Fruit fly (Drosophila melanogaster) whole organism, embryonic: ENCODE results near the gene trr.

Experiments used
- Antp ChIP-seq: fragments of 200-800 bp; sonication (Bioruptor generic); optimal IDR thresholded peaks from 3 replicates; lab custom pipeline; 2016; ENCODE audit warnings: missing biosample characterization, missing genetic modification characterization
- Asciz ChIP-seq: fragments of 200-800 bp; sonication (Bioruptor generic); optimal IDR thresholded peaks from 2 replicates; lab custom pipeline; 2017; ENCODE audit warnings: missing biosample characterization, mild to moderate bottlenecking, missing genetic modification characterization, missing genetic modification reagents
- Atf3 ChIP-seq: fragments of 200-800 bp; sonication (Bioruptor generic); optimal IDR thresholded peaks from 3 replicates; lab custom pipeline; 2016; ENCODE audit warnings: missing biosample characterization, missing genetic modification characterization
- Awh ChIP-seq: fragments of 200-800 bp; sonication (Bioruptor generic); IDR thresholded peaks from 2 replicates; pipeline ENCODE4, ENCODE4 v1.3.6; 2022; ENCODE audit warnings: missing biosample characterization, missing genetic modification characterization
- Bdp1 ChIP-seq: fragments of 200-800 bp; sonication (Bioruptor generic); optimal IDR thresholded peaks from 3 replicates; lab custom pipeline; 2016; ENCODE audit warnings: missing biosample characterization, missing genetic modification characterization
- C15 ChIP-seq: fragments of 200-800 bp; sonication (Bioruptor generic); IDR thresholded peaks from 3 replicates; pipeline ENCODE4 v1.3.6; 2022; ENCODE audit warnings: missing biosample characterization, missing genetic modification characterization
- CG1024 ChIP-seq: fragments of 200-800 bp; sonication (Bioruptor generic); IDR thresholded peaks from 2 replicates; pipeline ENCODE4 v1.3.6; 2022; ENCODE audit warnings: missing biosample characterization, missing genetic modification characterization
- CG10462 ChIP-seq: fragments of 200-800 bp; sonication (Bioruptor generic); optimal IDR thresholded peaks from 2 replicates; lab custom pipeline; 2016; ENCODE audit warnings: missing biosample characterization, missing genetic modification characterization
- CG11093 ChIP-seq: fragments of 200-800 bp; sonication (Bioruptor generic); IDR thresholded peaks from 3 replicates; pipeline ENCODE4 v1.3.6; 2022; ENCODE audit warnings: missing biosample characterization, missing genetic modification characterization
- CG11456 ChIP-seq: fragments of 200-800 bp; sonication (Bioruptor generic); IDR thresholded peaks from 3 replicates; pipeline ENCODE4 v1.3.6; 2022; ENCODE audit warnings: missing biosample characterization, missing genetic modification characterization
- CG12236 ChIP-seq: fragments of 200-800 bp; sonication (Bioruptor generic); optimal IDR thresholded peaks from 2 replicates; lab custom pipeline; 2016; ENCODE audit warnings: missing biosample characterization, missing genetic modification characterization
- CG12391 ChIP-seq: fragments of 200-800 bp; sonication (Bioruptor generic); optimal IDR thresholded peaks from 3 replicates; lab custom pipeline; 2018; ENCODE audit warnings: missing biosample characterization, mild to moderate bottlenecking, missing genetic modification characterization, moderate library complexity
- CG13424 ChIP-seq: fragments of 200-800 bp; sonication (Bioruptor generic); optimal IDR thresholded peaks from 2 replicates; lab custom pipeline; 2019; ENCODE audit warnings: missing biosample characterization, mild to moderate bottlenecking, missing genetic modification characterization, moderate library complexity
- CG13894 ChIP-seq: fragments of 200-800 bp; sonication (Bioruptor generic); optimal IDR thresholded peaks from 3 replicates; lab custom pipeline; 2018; ENCODE audit warnings: missing biosample characterization, mild to moderate bottlenecking, missing genetic modification characterization, moderate library complexity
- CG15514 ChIP-seq: fragments of 200-800 bp; sonication (Bioruptor generic); optimal IDR thresholded peaks from 3 replicates; lab custom pipeline; 2017; ENCODE audit warnings: missing biosample characterization, missing genetic modification characterization, mild to moderate bottlenecking, moderate library complexity, missing genetic modification reagents
- CG18011 ChIP-seq: fragments of 200-800 bp; sonication (Bioruptor generic); optimal IDR thresholded peaks from 2 replicates; lab custom pipeline; 2017; ENCODE audit warnings: missing biosample characterization, missing genetic modification characterization, mild to moderate bottlenecking, moderate library complexity, missing genotype
- CG1832 ChIP-seq: fragments of 200-800 bp; sonication (Bioruptor generic); optimal IDR thresholded peaks from 2 replicates; lab custom pipeline; 2017; ENCODE audit warnings: missing biosample characterization, mild to moderate bottlenecking, missing genetic modification characterization, inconsistent platforms
- CG18619 ChIP-seq: fragments of 200-800 bp; sonication (Bioruptor generic); optimal IDR thresholded peaks from 3 replicates; lab custom pipeline; 2017; ENCODE audit warnings: missing biosample characterization, mild to moderate bottlenecking, missing genetic modification characterization
- CG2712 ChIP-seq: fragments of 200-800 bp; optimal IDR thresholded peaks from 3 replicates; lab custom pipeline; 2019; ENCODE audit warnings: missing biosample characterization, mild to moderate bottlenecking, missing genetic modification characterization, moderate library complexity
- CG3281 ChIP-seq: fragments of 200-800 bp; sonication (Bioruptor generic); optimal IDR thresholded peaks from 3 replicates; lab custom pipeline; 2017; ENCODE audit warnings: missing biosample characterization, mild to moderate bottlenecking, missing genetic modification characterization
- CG4617 ChIP-seq: fragments of 200-800 bp; sonication (Bioruptor generic); optimal IDR thresholded peaks from 3 replicates; lab custom pipeline; 2016; ENCODE audit warnings: missing biosample characterization, missing genetic modification characterization, borderline replicate concordance
- CG6765 ChIP-seq: fragments of 200-800 bp; sonication (Bioruptor generic); optimal IDR thresholded peaks from 3 replicates; lab custom pipeline; 2017; ENCODE audit warnings: missing biosample characterization, mild to moderate bottlenecking, missing genetic modification characterization
- CG7963 ChIP-seq: fragments of 200-800 bp; sonication (Bioruptor generic); IDR thresholded peaks from 3 replicates; pipeline ENCODE4 v1.3.6; 2022; ENCODE audit warnings: missing biosample characterization, missing genetic modification characterization; ENCODE audit not compliant: partially characterized antibody
- CG8359 ChIP-seq: fragments of 200-800 bp; sonication (Bioruptor generic); optimal IDR thresholded peaks from 2 replicates; lab custom pipeline; 2017; ENCODE audit warnings: missing biosample characterization, mild to moderate bottlenecking, missing genetic modification characterization, borderline replicate concordance
- CG9727 ChIP-seq: fragments of 200-800 bp; sonication (Bioruptor generic); optimal IDR thresholded peaks from 3 replicates; lab custom pipeline; 2017; ENCODE audit warnings: missing biosample characterization, mild to moderate bottlenecking, missing genetic modification characterization
- Chrac-16 ChIP-seq: fragments of 200-800 bp; sonication (Bioruptor generic); optimal IDR thresholded peaks from 3 replicates; lab custom pipeline; 2016; ENCODE audit warnings: missing biosample characterization, missing genetic modification characterization
- CoRest ChIP-seq: fragments of 200-800 bp; sonication (Bioruptor generic); optimal IDR thresholded peaks from 3 replicates; lab custom pipeline; 2018; ENCODE audit warnings: missing biosample characterization, mild to moderate bottlenecking, missing genetic modification characterization, moderate library complexity
- E2f1 ChIP-seq: fragments of 200-800 bp; sonication (Bioruptor generic); IDR thresholded peaks from 2 replicates; pipeline ENCODE4 v1.3.6; 2022; ENCODE audit warnings: missing biosample characterization, missing genetic modification characterization
- Fer2 ChIP-seq: fragments of 200-800 bp; sonication (Bioruptor generic); optimal IDR thresholded peaks from 2 replicates; lab custom pipeline; 2018; ENCODE audit warnings: missing biosample characterization, mild to moderate bottlenecking, missing genetic modification characterization, moderate library complexity
- GATAe ChIP-seq: fragments of 200-800 bp; sonication (Bioruptor generic); conservative IDR thresholded peaks from 2 replicates; pipeline ENCODE4 v1.3.6; 2022; ENCODE audit warnings: missing biosample characterization, missing genetic modification characterization
- H2.0 ChIP-seq: fragments of 200-800 bp; sonication (Bioruptor generic); IDR thresholded peaks from 2 replicates; pipeline ENCODE4 v1.3.6; 2022; ENCODE audit warnings: missing biosample characterization, missing genetic modification characterization
- Hey ChIP-seq: fragments of 200-800 bp; sonication (Bioruptor generic); optimal IDR thresholded peaks from 3 replicates; lab custom pipeline; 2018; ENCODE audit warnings: missing biosample characterization, mild to moderate bottlenecking, missing genetic modification characterization
- Hr39 ChIP-seq: fragments of >200 bp; optimal IDR thresholded peaks from 2 replicates; lab custom pipeline; 2017
- Spps ChIP-seq: fragments of 200-800 bp; sonication (Bioruptor generic); optimal IDR thresholded peaks from 2 replicates; lab custom pipeline; 2018; ENCODE audit warnings: missing biosample characterization, mild to moderate bottlenecking, missing genetic modification characterization
- Trl ChIP-seq, 3 experiments: fragments of >200 bp in 2 of 3; fragments of 200-800 bp in 1 of 3; sonication (Bioruptor generic) in 1 of 3; optimal IDR thresholded peaks; 2 replicates in 1 of 3; 3 replicates in 2 of 3; lab custom pipeline; 2016 to 2017; ENCODE audit warnings: missing biosample characterization in 1 of 3, missing genetic modification characterization in 1 of 3
- Xbp1 ChIP-seq: fragments of 200-800 bp; sonication (Bioruptor generic); optimal IDR thresholded peaks from 3 replicates; lab custom pipeline; 2016; ENCODE audit warnings: missing biosample characterization, mild to moderate bottlenecking, missing genetic modification characterization
- ap ChIP-seq: fragments of 200-800 bp; sonication (Bioruptor generic); IDR thresholded peaks from 2 replicates; pipeline ENCODE4 v1.3.6; 2022; ENCODE audit warnings: missing biosample characterization, missing genetic modification characterization
- cas ChIP-seq: fragments of 200-800 bp; sonication (Bioruptor generic); IDR thresholded peaks from 2 replicates; pipeline ENCODE4 v1.3.6; 2022; ENCODE audit warnings: missing biosample characterization, missing genetic modification characterization
- dpn ChIP-seq, 2 experiments: fragments of 200-800 bp; sonication (Bioruptor generic); optimal IDR thresholded peaks; 3 replicates each; lab custom pipeline; 2016; ENCODE audit warnings: missing biosample characterization in 2 of 2, missing genetic modification characterization in 2 of 2
- gce ChIP-seq: fragments of 200-800 bp; sonication (Bioruptor generic); IDR thresholded peaks from 3 replicates; pipeline ENCODE4 v1.3.6; 2022; ENCODE audit warnings: missing biosample characterization, missing genetic modification characterization
- grau ChIP-seq: fragments of 200-800 bp; optimal IDR thresholded peaks from 3 replicates; lab custom pipeline; 2019; ENCODE audit warnings: missing biosample characterization, mild to moderate bottlenecking, missing genetic modification characterization, moderate library complexity
- grn ChIP-seq: fragments of 200-800 bp; sonication (Bioruptor generic); optimal IDR thresholded peaks from 3 replicates; lab custom pipeline; 2017; ENCODE audit warnings: missing biosample characterization, missing genetic modification characterization
- hbn ChIP-seq: fragments of 200-800 bp; sonication (Bioruptor generic); IDR thresholded peaks from 2 replicates; pipeline ENCODE4 v1.3.6; 2022; ENCODE audit warnings: missing biosample characterization, missing genetic modification characterization; ENCODE audit not compliant: partially characterized antibody
- her ChIP-seq: fragments of 200-800 bp; sonication (Bioruptor generic); optimal IDR thresholded peaks from 2 replicates; lab custom pipeline; 2016; ENCODE audit warnings: missing biosample characterization, missing genetic modification characterization
- jigr1 ChIP-seq: fragments of 200-800 bp; sonication (Bioruptor generic); IDR thresholded peaks from 3 replicates; pipeline ENCODE4 v1.3.6; 2022; ENCODE audit warnings: missing biosample characterization, missing genetic modification characterization
- kay ChIP-seq: fragments of 200-800 bp; sonication (Bioruptor generic); optimal IDR thresholded peaks from 2 replicates; lab custom pipeline; 2016; ENCODE audit warnings: missing biosample characterization, missing genetic modification characterization
- mam ChIP-seq: fragments of 200-800 bp; sonication (Bioruptor generic); optimal IDR thresholded peaks from 3 replicates; lab custom pipeline; 2016; ENCODE audit warnings: missing biosample characterization, missing genetic modification characterization
- sens ChIP-seq: fragments of 200-800 bp; sonication (Bioruptor generic); peaks from one replicate; lab custom pipeline; 2016; ENCODE audit warnings: missing biosample characterization, missing genetic modification characterization
- seq ChIP-seq: fragments of 200-800 bp; sonication (Bioruptor generic); IDR thresholded peaks from 2 replicates; pipeline ENCODE4 v1.3.6; 2022; ENCODE audit warnings: missing biosample characterization, missing genetic modification characterization
- trem ChIP-seq: fragments of 200-800 bp; optimal IDR thresholded peaks from 3 replicates; lab custom pipeline; 2019; ENCODE audit warnings: missing biosample characterization, mild to moderate bottlenecking, missing genetic modification characterization, moderate library complexity

trr gene

DNA sequence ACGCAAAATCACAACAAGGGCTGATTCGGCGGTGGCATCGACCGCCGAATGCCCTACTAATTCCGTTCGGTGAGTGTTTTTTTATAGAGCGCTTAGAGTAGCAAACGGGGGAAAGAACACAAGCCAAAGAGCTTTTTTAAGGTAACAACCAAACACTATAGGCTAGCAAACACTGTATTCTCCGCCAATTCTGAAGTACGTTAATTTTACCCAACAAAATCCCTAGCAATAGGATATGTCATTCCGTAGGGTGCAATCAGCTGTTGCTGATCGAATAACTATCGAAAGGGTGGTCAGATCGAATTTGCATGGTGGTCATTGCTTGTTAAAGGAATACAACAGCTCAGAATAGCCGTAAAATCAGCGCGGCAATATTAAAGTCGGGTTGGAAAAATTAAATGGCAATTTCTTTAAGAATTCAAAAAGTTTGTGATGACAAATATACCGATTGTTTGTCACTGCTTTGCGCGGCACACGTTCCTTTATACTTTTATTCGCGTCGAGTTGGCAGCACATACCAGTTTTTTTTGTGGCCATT, 18.0 kb upstream of the trr start, which contains the start of gene mip130:
Gene mip130, plus strand, starts transcription at position 513 of the 538 bp plus-strand sequence.
- TF ChIP-seq CG3281 (peak; percentile 41), kay (GFP tag; lab: Kevin White, UChicago) (no peak), CG15514 (GFP tag; lab: Kevin White, UChicago) (no peak), Awh (GFP tag; lab: Robert Waterston, UW) (no peak), gce (GFP tag; lab: Robert Waterston, UW) (no peak), her (GFP tag; lab: Kevin White, UChicago) (no peak), grau (peak; percentile 57), Chrac-16 (GFP tag; lab: Kevin White, UChicago) (no peak), GATAe (GFP tag; lab: Robert Waterston, UW) (no peak), CG13894 (tag; lab: Kevin White, UChicago) (no peak), H2.0 (no peak), dpn (GFP tag; optimal IDR thresholded peaks at IDR 0.05; lab: Kevin White, UChicago) (peak; percentile 31 to 40), Spps (no peak), Antp (GFP tag; lab: Kevin White, UChicago) (peak; percentile 47), jigr1 (GFP tag; lab: Robert Waterston, UW) (0 out of 3 replicates have a peak, but pooled peaks have one; percentile 21), CoRest (tag; lab: Kevin White, UChicago) (peak; percentile 64), ap (GFP tag; lab: Robert Waterston, UW) (no peak), CG9727 (GFP tag; lab: Kevin White, UChicago) (peak; percentile 52), CG18011 (GFP tag; lab: Kevin White, UChicago) (no peak), CG11093 (GFP tag; lab: Robert Waterston, UW) (peak; percentile 35; the same call in 1 of the 3 replicates), CG8359 (GFP tag; lab: Kevin White, UChicago) (no peak), Trl (optimal IDR thresholded peaks at IDR 0.05; lab: Kevin White, UChicago) (no peak), Trl (GFP tag; optimal IDR thresholded peaks at IDR 0.05; lab: Kevin White, UChicago) (peak; percentile 55), CG4617 (GFP tag; lab: Kevin White, UChicago) (peak; percentile 46), Atf3 (GFP tag; lab: Kevin White, UChicago) (no peak), Fer2 (tag; lab: Kevin White, UChicago) (no peak), seq (GFP tag; lab: Robert Waterston, UW) (0 out of 2 replicates have a peak, but pooled peaks have one; percentile 23), hbn (GFP tag; lab: Robert Waterston, UW) (peak; percentile 71), Hr39 (no peak), CG7963 (0 out of 3 replicates have a peak, but pooled peaks have one; percentile 12), CG12236 (GFP tag; lab: Kevin White, UChicago) (no peak), CG10462 (GFP tag; lab: Kevin White, UChicago) (no peak), CG2712 (tag; lab: Kevin White, UChicago) (peak; percentile 56), CG18619 (peak; percentile 53), CG12391 (tag; lab: Kevin White, UChicago) (peak; percentile 65), CG1832 (GFP tag; lab: Kevin White, UChicago) (no peak), CG1024 (0 out of 2 replicates have a peak, but pooled peaks have one; percentile 36), Xbp1 (peak; percentile 25), Asciz (no peak), CG13424 (tag; lab: Kevin White, UChicago) (peak; percentile 35), Hey (no peak), E2f1 (GFP tag; lab: Robert Waterston, UW) (peak; percentile 40; the same call in 1 of the 2 replicates), trem (tag; lab: Kevin White, UChicago) (peak; percentile 98), CG11456 (GFP tag; lab: Robert Waterston, UW) (peak; percentile 54; the same call in 1 of the 3 replicates), Bdp1 (GFP tag; lab: Kevin White, UChicago) (no peak), sens (GFP tag; lab: Kevin White, UChicago) (peak; percentile 88), mam (GFP tag; lab: Kevin White, UChicago) (peak; percentile 50), CG6765 (GFP tag; lab: Kevin White, UChicago) (no peak), cas (GFP tag; lab: Robert Waterston, UW) (no peak), grn (GFP tag; lab: Kevin White, UChicago) (no peak), C15 (GFP tag; lab: Robert Waterston, UW) (no peak)
